Worm (Caenorhabditis elegans): ENCODE results near the gene C39B10.4.

Gene C39B10.4

DNA sequence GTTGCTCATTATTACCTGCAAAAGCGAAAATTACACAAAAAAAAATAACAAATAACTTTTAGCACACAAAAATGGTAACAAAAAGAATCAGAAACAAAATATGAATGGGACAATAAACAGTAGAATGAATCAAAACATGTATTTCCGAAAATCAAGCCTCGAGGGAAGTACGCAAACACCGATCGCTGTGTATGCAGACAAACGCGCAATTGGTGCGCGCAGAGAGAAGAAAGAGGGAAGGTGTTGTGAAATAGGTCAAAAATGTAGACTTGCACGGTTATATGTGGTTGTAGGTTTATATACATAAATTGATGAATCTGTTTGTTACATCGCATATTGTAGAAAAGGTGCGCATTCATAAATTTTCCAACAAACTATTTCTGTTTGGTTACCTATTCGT is 25.1 kb upstream of the C39B10.4 start, which contains the start of gene cdk-11.2 (continued):
- no peak for TF ChIP-seq daf-16 (GFP tag; optimal IDR thresholded peaks at IDR 0.05)
- TF ChIP-seq daf-16 (tag; optimal IDR thresholded peaks at IDR 0.05), result peak; percentile 70
- peak; percentile 58 for TF ChIP-seq hlh-11 (tag; optimal IDR thresholded peaks at IDR 0.05)
- no peak for TF ChIP-seq mdt-29 (GFP tag; IDR thresholded peaks at IDR 0.05)
- TF ChIP-seq ZK337.2 (GFP tag; IDR thresholded peaks at IDR 0.05), result no peak
- no peak for TF ChIP-seq dve-1 (tag; optimal IDR thresholded peaks at IDR 0.05; ENCODE audit: insufficient read depth)
- TF ChIP-seq ces-1 (GFP tag; optimal IDR thresholded peaks at IDR 0.05), result no peak
- TF ChIP-seq daf-12 (tag; optimal IDR thresholded peaks at IDR 0.05), result no peak
- TF ChIP-seq hmg-1.1 (GFP tag; IDR thresholded peaks at IDR 0.05), result peak; percentile 43; the same call in 1 of the 2 replicates
- no peak for TF ChIP-seq tag-97 (GFP tag; IDR thresholded peaks at IDR 0.05)
- TF ChIP-seq nhr-6 (tag; optimal IDR thresholded peaks at IDR 0.05), result peak; percentile 79
- TF ChIP-seq zfp-3 (GFP tag; conservative IDR thresholded peaks at IDR 0.05), result no peak
- TF ChIP-seq mes-2 (tag; optimal IDR thresholded peaks at IDR 0.05; ENCODE audit: poor library complexity, severe bottlenecking), result peak; percentile 84
- TF ChIP-seq D1046.2 (GFP tag; IDR thresholded peaks at IDR 0.05), result no peak
- no peak for TF ChIP-seq ceh-62 (tag; optimal IDR thresholded peaks at IDR 0.05)
- TF ChIP-seq spr-1 (tag; optimal IDR thresholded peaks at IDR 0.05), result no peak
- TF ChIP-seq egl-43 (GFP tag; IDR thresholded peaks at IDR 0.05), result no peak
- no peak for TF ChIP-seq ceh-28 (tag; optimal IDR thresholded peaks at IDR 0.05)
- TF ChIP-seq F10B5.3 (tag; optimal IDR thresholded peaks at IDR 0.05), result no peak
- TF ChIP-seq dmd-9 (GFP tag; IDR thresholded peaks at IDR 0.05), result no peak
- TF ChIP-seq dmd-6 (GFP tag; IDR thresholded peaks at IDR 0.05), result peak; percentile 50
- no peak for TF ChIP-seq nhr-48 (tag; optimal IDR thresholded peaks at IDR 0.05)
- no peak for TF ChIP-seq php-3 (GFP tag; IDR thresholded peaks at IDR 0.05)
- no peak for TF ChIP-seq zip-11 (GFP tag; IDR thresholded peaks at IDR 0.05)
- no peak for TF ChIP-seq unc-62 (GFP tag; optimal IDR thresholded peaks at IDR 0.05 in 1 of 2)
- no peak for TF ChIP-seq unc-62 (tag; optimal IDR thresholded peaks at IDR 0.05)
- TF ChIP-seq mep-1 (tag; optimal IDR thresholded peaks at IDR 0.05), result no peak
- TF ChIP-seq ceh-44 (GFP tag; IDR thresholded peaks at IDR 0.05), result no peak
- no peak for TF ChIP-seq nhr-76 (tag; optimal IDR thresholded peaks at IDR 0.05)
- TF ChIP-seq F26F4.8 (GFP tag; conservative IDR thresholded peaks at IDR 0.05), result no peak
- no peak for TF ChIP-seq duxl-1 (tag; optimal IDR thresholded peaks at IDR 0.05; ENCODE audit: poor library complexity)
- TF ChIP-seq ceh-82 (tag; optimal IDR thresholded peaks at IDR 0.05), result no peak
- no peak for TF ChIP-seq ama-1 (optimal IDR thresholded peaks at IDR 0.05)
- TF ChIP-seq nhr-25 (tag; optimal IDR thresholded peaks at IDR 0.05; ENCODE audit: borderline replicate concordance, insufficient read depth), result no peak
- TF ChIP-seq lin-15B (tag; optimal IDR thresholded peaks at IDR 0.05), result no peak
- no peak for TF ChIP-seq lin-1 (GFP tag; IDR thresholded peaks at IDR 0.05)
- no peak for TF ChIP-seq unc-130 (GFP tag; optimal IDR thresholded peaks at IDR 0.05)
- no peak for TF ChIP-seq dmd-8 (GFP tag; IDR thresholded peaks at IDR 0.05)
- no peak for TF ChIP-seq mxl-2 (GFP tag; conservative IDR thresholded peaks at IDR 0.05)
- peak in 1 of 2 experiments; percentile 64 for TF ChIP-seq mdl-1 (tag; optimal IDR thresholded peaks at IDR 0.05)
- no peak for TF ChIP-seq zip-2 (tag; optimal IDR thresholded peaks at IDR 0.05)
- TF ChIP-seq dpl-1 (GFP tag; optimal IDR thresholded peaks at IDR 0.05), result peak; percentile 62
- no peak for TF ChIP-seq pha-4 (GFP tag; IDR thresholded peaks at IDR 0.05)
- peak; percentile 94 for TF ChIP-seq pha-4 (tag; optimal IDR thresholded peaks at IDR 0.05)
- TF ChIP-seq snpc-1.2 (GFP tag; IDR thresholded peaks at IDR 0.05), result no peak
- no peak for TF ChIP-seq madf-5 (GFP tag; IDR thresholded peaks at IDR 0.05)
- TF ChIP-seq ctbp-1 (GFP tag; IDR thresholded peaks at IDR 0.05), result no peak
- no peak for TF ChIP-seq unc-39 (tag; optimal IDR thresholded peaks at IDR 0.05)
- no peak for TF ChIP-seq set-16 (GFP tag; IDR thresholded peaks at IDR 0.05)
- no peak for TF ChIP-seq nhr-41 (GFP tag; IDR thresholded peaks at IDR 0.05)
- TF ChIP-seq nhr-42 (GFP tag; IDR thresholded peaks at IDR 0.05), result 0 out of 2 replicates have a peak, but pooled peaks have one; percentile 13
- no peak for TF ChIP-seq aha-1 (tag)
- TF ChIP-seq Y75B8A.6 (GFP tag; IDR thresholded peaks at IDR 0.05), result no peak

Data from whole organism, L4 larva.